Fruit fly (Drosophila melanogaster) S2 (cell line): ENCODE results near the gene fu.

Source experiments
- CG8478 ChIP-seq: fragments of >200 bp; optimal IDR thresholded peaks from 2 replicates; lab custom pipeline; 2018
- CTCF ChIP-seq, 2 experiments: fragments of >200 bp; optimal IDR thresholded peaks; 2 replicates each; lab custom pipeline; 2018

Gene fu

dm6 chrX:18682815-18683214 is 25.3 kb downstream of the fu start:
- TF ChIP-seq CG8478 (no peak), CTCF (optimal IDR thresholded peaks at IDR 0.05; lab: Kevin White, UChicago) (no peak)

DNA sequence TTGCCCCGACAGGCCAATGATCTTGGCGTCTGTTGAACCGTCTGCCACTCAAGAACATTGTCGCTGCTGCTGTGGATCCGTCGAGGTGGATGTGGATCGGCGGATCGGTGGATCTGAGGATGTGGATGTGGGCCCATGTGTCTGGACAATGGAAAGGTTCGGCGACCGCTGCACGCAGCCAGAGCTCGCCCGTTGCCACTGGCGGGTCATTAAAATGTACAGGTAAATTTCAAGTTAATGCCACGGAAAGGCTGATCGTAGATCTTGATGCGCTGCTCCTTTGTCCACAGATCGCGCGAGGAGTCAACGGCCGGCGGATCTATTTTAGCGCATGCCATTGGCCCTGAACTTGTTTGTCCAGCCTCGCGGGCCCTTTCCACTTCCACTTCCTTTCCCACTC is 26.9 kb downstream of the fu start:
- TF ChIP-seq CG8478 (no peak), CTCF (optimal IDR thresholded peaks at IDR 0.05; lab: Kevin White, UChicago) (no peak)

DNA sequence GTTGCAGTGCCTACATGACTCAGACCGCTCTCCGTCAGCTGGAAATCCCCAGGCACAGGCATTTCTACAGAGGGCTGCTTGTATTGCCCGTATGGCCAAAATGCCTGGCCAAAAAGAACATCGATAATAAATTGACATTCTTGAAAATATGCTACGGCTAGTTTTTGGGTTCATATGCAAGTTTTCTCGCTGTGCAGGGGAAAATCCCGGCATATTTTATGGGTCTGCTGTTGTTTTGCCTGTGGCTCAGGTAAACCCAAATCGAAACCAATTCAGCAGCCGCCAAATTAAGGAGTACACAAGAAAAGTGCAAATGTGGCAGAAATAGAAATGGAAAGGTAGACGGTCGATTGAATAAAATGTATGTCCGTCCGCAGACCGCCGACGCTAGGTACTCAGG is 27.4 kb downstream of the fu start:
- TF ChIP-seq CG8478 (no peak), CTCF (optimal IDR thresholded peaks at IDR 0.05; lab: Kevin White, UChicago) (no peak)

- TF ChIP-seq CG8478 (no peak), CTCF (optimal IDR thresholded peaks at IDR 0.05; lab: Kevin White, UChicago) (no peak)
These were observed 28.2 kb downstream of the fu start, which contains the start of gene phtm for dm6 chrX:18685726-18686125. phtm (plus strand) TSS chrX:18685766.

DNA sequence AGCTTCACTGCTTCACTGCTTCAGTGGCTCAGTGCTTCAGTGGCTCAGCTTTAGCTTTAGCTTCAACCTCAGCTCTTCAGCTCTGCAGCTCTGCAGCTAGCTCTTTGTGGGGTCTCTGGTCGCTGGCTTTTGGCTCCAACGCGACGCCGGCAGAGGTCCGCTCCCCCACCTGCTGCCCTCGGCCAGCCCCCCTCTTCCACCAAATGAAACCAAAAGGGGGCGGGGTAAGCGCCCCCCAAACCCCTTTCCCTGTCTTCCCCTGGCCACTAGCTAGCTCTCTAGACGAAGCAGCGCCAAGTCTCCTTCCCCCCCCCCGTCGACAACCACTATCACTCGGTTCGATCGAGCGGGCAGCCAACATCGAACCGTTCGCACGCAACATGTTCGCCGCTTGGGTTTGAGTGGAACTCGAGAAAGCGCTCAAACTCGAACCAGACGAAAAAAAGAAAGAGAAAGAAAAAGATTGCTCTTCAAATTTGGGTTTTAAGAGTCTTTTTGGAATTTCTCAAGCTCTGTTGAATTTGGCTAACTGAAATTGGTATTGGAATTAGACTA is 35.5 kb downstream of the fu start, which contains the start of gene Cyp18a1:
TSS of gene Cyp18a1 (minus strand) at position 95 of the 555 bp plus-strand sequence.
- TF ChIP-seq CG8478: no peak
- TF ChIP-seq CTCF (optimal IDR thresholded peaks at IDR 0.05; lab: Kevin White, UChicago): no peak

DNA sequence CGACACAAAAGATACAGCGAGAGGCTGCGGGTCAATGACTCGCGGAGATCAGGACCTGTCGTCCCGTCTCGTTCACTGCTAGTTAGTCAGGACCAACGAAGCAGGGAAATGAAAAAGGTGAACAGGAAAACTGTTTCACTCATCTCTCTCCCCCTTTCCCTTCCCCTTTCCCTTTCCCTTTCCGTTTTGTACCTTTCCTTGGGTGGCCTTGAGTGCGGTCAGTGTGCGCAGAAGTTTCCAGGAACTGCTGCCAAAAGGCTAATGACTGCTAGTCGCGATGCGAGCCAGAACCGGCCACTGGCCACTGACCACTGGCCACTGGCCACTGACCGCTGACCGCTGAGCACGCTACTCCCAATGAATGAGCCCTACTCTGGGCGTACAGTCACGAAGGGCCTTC is 38.0 kb downstream of the fu start:
- TF ChIP-seq CG8478 (no peak), CTCF (optimal IDR thresholded peaks at IDR 0.05; lab: Kevin White, UChicago) (no peak)

DNA sequence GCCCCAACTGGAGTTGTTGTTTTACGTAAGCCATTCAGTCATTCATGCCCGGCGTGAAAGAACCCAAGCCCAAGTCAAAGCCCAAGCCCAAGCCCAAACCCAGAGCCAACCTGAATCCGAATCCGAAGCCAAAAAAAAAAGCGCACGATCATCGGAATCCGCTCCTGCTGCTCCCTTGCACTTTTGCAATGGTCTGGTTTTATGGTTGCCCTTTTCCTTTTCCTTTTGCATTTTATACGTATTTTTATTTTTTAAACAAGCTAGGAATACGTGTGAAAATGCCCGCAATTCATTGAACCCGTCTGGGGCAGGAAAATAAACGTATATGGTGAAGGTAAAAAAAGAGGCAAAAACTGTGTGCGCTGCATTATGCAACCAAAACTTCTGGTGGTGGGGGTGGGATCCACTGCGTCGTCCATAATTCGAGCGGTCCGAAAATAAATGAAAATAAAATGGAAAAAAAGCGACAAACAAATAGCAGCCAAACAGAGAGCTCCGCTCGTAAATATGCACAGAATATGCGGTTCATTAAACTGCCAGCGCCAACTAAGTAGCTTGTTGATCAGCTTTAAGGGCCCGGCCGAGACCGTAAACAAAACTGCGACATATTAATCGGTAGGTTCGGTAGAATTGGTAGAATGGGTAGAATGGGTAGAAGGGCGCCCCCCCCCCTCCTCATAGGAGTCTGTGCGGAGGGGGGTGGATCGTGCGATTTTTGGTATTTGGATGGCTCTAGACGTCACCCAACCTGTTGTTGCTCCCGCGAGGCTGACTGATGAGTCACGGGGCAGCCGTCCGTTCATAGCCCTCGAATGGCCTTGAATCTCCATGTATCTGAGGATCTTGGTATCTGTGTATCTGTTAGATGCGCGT is 41.9 kb downstream of the fu start:
- TF ChIP-seq CG8478: no peak
- no peak for TF ChIP-seq CTCF (optimal IDR thresholded peaks at IDR 0.05; lab: Kevin White, UChicago)

DNA sequence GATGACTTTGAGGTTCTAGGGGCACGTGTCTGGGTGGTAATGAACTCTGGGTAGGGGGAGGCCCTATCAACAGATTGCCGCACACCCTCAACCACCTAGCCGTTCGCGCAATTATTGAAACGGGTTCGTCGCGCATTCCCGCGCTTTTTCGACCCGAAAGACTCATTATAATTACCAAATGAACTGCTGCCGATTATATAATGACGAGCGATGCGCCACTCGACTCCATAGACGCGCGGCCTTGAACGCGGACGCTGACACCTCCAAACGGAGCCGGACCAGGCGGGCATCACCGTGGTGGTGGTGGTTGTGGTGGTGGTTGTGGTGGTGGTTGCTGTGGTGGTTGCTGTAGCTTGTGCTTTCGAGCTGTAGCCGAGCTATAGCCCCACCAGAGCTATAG is 43.0 kb downstream of the fu start:
- TF ChIP-seq CG8478 (no peak), CTCF (optimal IDR thresholded peaks at IDR 0.05; lab: Kevin White, UChicago) (no peak)

- TF ChIP-seq CTCF (optimal IDR thresholded peaks at IDR 0.05; lab: Kevin White, UChicago) (no peak), CG8478 (no peak)
These were observed 44.2 kb downstream of the fu start for dm6 chrX:18701752-18702151.

dm6 chrX:18702245-18702644 is 44.7 kb downstream of the fu start:
- TF ChIP-seq CTCF (optimal IDR thresholded peaks at IDR 0.05; lab: Kevin White, UChicago) (no peak), CG8478 (no peak)

DNA sequence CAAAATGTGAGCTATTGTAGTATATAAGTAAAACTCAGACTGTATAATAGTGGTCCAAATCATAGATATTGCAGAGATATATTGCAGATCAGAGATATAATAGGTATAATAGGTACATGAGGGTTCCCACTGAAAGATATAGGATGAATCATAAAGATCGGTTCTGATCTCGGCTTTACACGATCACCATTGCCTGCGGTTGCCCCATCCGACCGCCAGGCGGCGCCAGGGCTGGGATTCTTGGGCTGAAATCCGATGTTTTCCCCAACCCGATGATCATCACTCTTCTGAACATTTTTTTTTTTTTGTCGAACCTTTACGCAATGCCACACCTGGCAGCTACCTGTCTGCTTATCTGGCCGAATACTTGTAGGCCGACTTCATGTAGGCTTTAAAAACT is 46.3 kb downstream of the fu start:
- TF ChIP-seq CTCF (optimal IDR thresholded peaks at IDR 0.05; lab: Kevin White, UChicago): peak; percentile 90 to 92
- no peak for TF ChIP-seq CG8478

dm6 chrX:18709565-18709964 is 52.0 kb downstream of the fu start, which contains the start of gene Cyp308a1:
Cyp308a1 (plus strand) TSS chrX:18709865.
- TF ChIP-seq CTCF (optimal IDR thresholded peaks at IDR 0.05; lab: Kevin White, UChicago): no peak
- no peak for TF ChIP-seq CG8478
